Worm (Caenorhabditis elegans) whole organism, L4 larva: ENCODE data around the gene srbc-58.

Experiments
- jun-1 ChIP-seq: fragments of 150-350 bp; optimal IDR thresholded peaks from 2 replicates; lab custom pipeline; 2014; ENCODE audit warnings: missing biosample characterization, missing genetic modification reagents, missing genetic modification characterization
- pha-4 ChIP-seq, 2 experiments: fragments of 150-350 bp in 1 of 2; fragments of 200-800 bp in 1 of 2; sonication (Bioruptor generic) in 1 of 2; IDR thresholded peaks in 1 of 2; optimal IDR thresholded peaks in 1 of 2; 2 replicates each; pipeline versions ENCODE4 v1.3.6 to Lab custom; 2014 to 2022; ENCODE audit warnings: missing genetic modification characterization in 2 of 2, missing genetic modification reagents in 2 of 2, missing biosample characterization in 1 of 2, missing compliant biosample characterization in 1 of 2
- skn-1 ChIP-seq: fragments of 150-350 bp; optimal IDR thresholded peaks from 2 replicates; lab custom pipeline; 2014; ENCODE audit warnings: missing biosample characterization, missing genetic modification characterization
- zag-1 ChIP-seq: fragments of 150-350 bp; optimal IDR thresholded peaks from 2 replicates; lab custom pipeline; 2014; ENCODE audit warnings: missing biosample characterization, missing genetic modification characterization

ce11 chrV:817182-817581 is 42.4 kb downstream of the srbc-58 start, which contains the start of gene R13D11.1:
- TF ChIP-seq jun-1 (tag; lab: Kevin White, UChicago) (no peak), skn-1 (tag; lab: Kevin White, UChicago) (no peak), zag-1 (tag; lab: Kevin White, UChicago) (no peak), pha-4 (GFP tag; IDR thresholded peaks at IDR 0.05; lab: Robert Waterston, UW) (no peak), pha-4 (tag; optimal IDR thresholded peaks at IDR 0.05; lab: Kevin White, UChicago) (no peak)
